Worm (Caenorhabditis elegans): ENCODE measurements around the gene srbc-39.

Gene srbc-39

ce11 chrV:725807-726572 lies 17.1 kb downstream of the srbc-39 start:
- TF ChIP-seq him-1 (tag; optimal IDR thresholded peaks at IDR 0.05): no peak
- no peak for TF ChIP-seq W03F9.2 (tag; optimal IDR thresholded peaks at IDR 0.05)
- TF ChIP-seq dao-5 (tag; optimal IDR thresholded peaks at IDR 0.05): no peak

ce11 chrV:726573-727483 lies 17.9 kb downstream of the srbc-39 start:
- no peak for TF ChIP-seq dao-5 (tag; optimal IDR thresholded peaks at IDR 0.05)
- no peak for TF ChIP-seq W03F9.2 (tag; optimal IDR thresholded peaks at IDR 0.05)
- TF ChIP-seq him-1 (tag; optimal IDR thresholded peaks at IDR 0.05): no peak

ce11 chrV:727484-728351 lies 18.8 kb downstream of the srbc-39 start, which contains the start of the genes icl-1 and srh-2:
TSS of gene icl-1 (minus strand) at chrV:728004.
TSS of gene srh-2 (plus strand) at chrV:728301.
- no peak for TF ChIP-seq him-1 (tag; optimal IDR thresholded peaks at IDR 0.05)
- peak; percentile 3 for TF ChIP-seq W03F9.2 (tag; optimal IDR thresholded peaks at IDR 0.05)

ce11 chrV:728822-729493 lies 20.1 kb downstream of the srbc-39 start:
- TF ChIP-seq him-1 (tag; optimal IDR thresholded peaks at IDR 0.05) (no peak), W03F9.2 (tag; optimal IDR thresholded peaks at IDR 0.05) (no peak), dao-5 (tag; optimal IDR thresholded peaks at IDR 0.05) (no peak)

ce11 chrV:730216-730615 lies 21.3 kb downstream of the srbc-39 start:
- TF ChIP-seq W03F9.2 (tag; optimal IDR thresholded peaks at IDR 0.05) (peak; percentile 38), dao-5 (tag; optimal IDR thresholded peaks at IDR 0.05) (no peak)

ce11 chrV:731330-731729 lies 22.4 kb downstream of the srbc-39 start:
- no peak for TF ChIP-seq dao-5 (tag; optimal IDR thresholded peaks at IDR 0.05)
- TF ChIP-seq W03F9.2 (tag; optimal IDR thresholded peaks at IDR 0.05): peak; percentile 41

- TF ChIP-seq him-1 (tag; optimal IDR thresholded peaks at IDR 0.05) (no peak), dao-5 (tag; optimal IDR thresholded peaks at IDR 0.05) (no peak), W03F9.2 (tag; optimal IDR thresholded peaks at IDR 0.05) (no peak)
These were observed 27.3 kb downstream of the srbc-39 start, which contains the start of gene srj-25 for ce11 chrV:736171-736570. TSS of gene srj-25 (minus strand) at chrV:736271.

- no peak for TF ChIP-seq W03F9.2 (tag; optimal IDR thresholded peaks at IDR 0.05)
- TF ChIP-seq him-1 (tag; optimal IDR thresholded peaks at IDR 0.05): no peak
- no peak for TF ChIP-seq dao-5 (tag; optimal IDR thresholded peaks at IDR 0.05)
These were observed 29.9 kb downstream of the srbc-39 start, which contains the start of gene srj-24 for ce11 chrV:738770-739169. TSS of gene srj-24 (minus strand) at chrV:738870.

ce11 chrV:741820-742219 lies 32.9 kb downstream of the srbc-39 start, which contains the start of gene C05E4.7:
TSS of gene C05E4.7 (plus strand) at chrV:742120.
- TF ChIP-seq him-1 (tag; optimal IDR thresholded peaks at IDR 0.05) (no peak), W03F9.2 (tag; optimal IDR thresholded peaks at IDR 0.05) (no peak), dao-5 (tag; optimal IDR thresholded peaks at IDR 0.05) (no peak)

ce11 chrV:743348-743747 lies 34.4 kb downstream of the srbc-39 start, which contains the start of gene str-134:
TSS of gene str-134 (plus strand) at chrV:743648.
- TF ChIP-seq W03F9.2 (tag; optimal IDR thresholded peaks at IDR 0.05) (no peak), him-1 (tag; optimal IDR thresholded peaks at IDR 0.05) (no peak), dao-5 (tag; optimal IDR thresholded peaks at IDR 0.05) (no peak)

- TF ChIP-seq dao-5 (tag; optimal IDR thresholded peaks at IDR 0.05) (no peak), W03F9.2 (tag; optimal IDR thresholded peaks at IDR 0.05) (no peak), him-1 (tag; optimal IDR thresholded peaks at IDR 0.05) (no peak)
These were observed 39.1 kb downstream of the srbc-39 start, which contains the start of gene sri-4 for ce11 chrV:748044-748443. TSS of gene sri-4 (plus strand) at chrV:748344.

- TF ChIP-seq him-1 (tag; optimal IDR thresholded peaks at IDR 0.05) (no peak), dao-5 (tag; optimal IDR thresholded peaks at IDR 0.05) (no peak), W03F9.2 (tag; optimal IDR thresholded peaks at IDR 0.05) (no peak)
These were observed 43.9 kb downstream of the srbc-39 start, which contains the start of the genes str-262 and srp-1 for ce11 chrV:752679-753333. TSS of gene str-262 (minus strand) at chrV:752779. TSS of gene srp-1 (plus strand) at chrV:753283.

Data from whole organism, L4/young adult.